Fruit fly (Drosophila melanogaster): ENCODE measurements around the gene topi.

DNA sequence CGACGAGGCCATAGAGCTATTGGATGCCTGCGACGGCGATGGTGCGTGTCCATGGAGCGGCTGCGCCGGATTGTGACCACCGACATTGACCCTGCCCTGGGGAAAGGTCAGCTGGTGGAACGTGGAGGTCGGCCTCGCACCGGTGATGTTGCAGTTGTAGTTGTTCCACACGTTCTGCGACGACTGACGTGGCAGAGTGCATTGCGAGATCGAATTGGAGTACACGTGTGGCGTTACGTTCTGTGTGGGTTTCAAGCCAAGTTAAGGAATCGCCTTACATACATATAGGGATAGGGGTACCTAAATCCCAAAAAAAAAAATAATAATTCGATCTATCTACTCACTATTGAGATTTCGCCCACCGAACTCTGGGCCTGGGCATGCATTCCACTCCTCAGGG lies 39.8 kb upstream of the topi start:
- no peak for TF ChIP-seq CG8478 (optimal IDR thresholded peaks at IDR 0.05)
- no peak for TF ChIP-seq CTCF (optimal IDR thresholded peaks at IDR 0.05)
